Fruit fly (Drosophila melanogaster): ENCODE data around the gene LManI.

LManI gene

DNA sequence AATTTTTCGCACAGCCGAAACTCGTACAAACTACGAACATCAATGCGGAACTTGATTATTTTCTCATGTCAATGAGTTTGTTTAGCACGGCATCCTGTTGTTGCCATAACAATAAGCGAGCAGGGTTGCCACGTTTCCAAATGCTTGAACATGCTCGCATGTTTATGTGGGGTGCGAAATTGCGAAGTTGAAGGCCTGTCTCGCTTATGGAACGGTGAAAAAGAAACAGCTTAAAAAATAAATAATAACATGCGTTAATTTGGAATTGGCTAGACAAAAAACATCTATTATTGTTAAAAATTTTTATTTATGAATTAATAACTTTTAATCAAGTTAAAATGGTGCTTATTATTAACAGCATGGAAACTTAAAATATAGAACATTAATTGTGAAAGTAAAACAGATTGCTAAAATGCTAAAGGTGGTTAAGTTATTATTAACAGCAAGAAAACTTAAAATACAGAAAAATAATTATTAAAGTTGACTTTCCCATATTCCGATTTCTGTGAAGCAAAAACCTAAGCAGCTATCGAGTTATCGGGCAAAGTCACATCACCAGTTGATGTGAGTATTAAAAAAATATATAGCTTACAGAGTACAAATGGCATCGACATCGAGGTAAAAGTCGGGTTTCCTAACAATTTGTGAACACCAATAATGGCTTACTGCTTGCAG is 26.1 kb downstream of the LManI start, which contains the start of the genes Bug22 and TfIIB (continued):
- peak; percentile 71 for TF ChIP-seq CG14014 (GFP tag; IDR thresholded peaks at IDR 0.05)
- TF ChIP-seq CG31224 (GFP tag; IDR thresholded peaks at IDR 0.05) = peak; percentile 38; the same call in 1 of the 2 replicates
- TF ChIP-seq CG9215 (GFP tag; IDR thresholded peaks at IDR 0.05) = no peak
- TF ChIP-seq ttk (GFP tag; IDR thresholded peaks at IDR 0.05) = peak; percentile 61
- 0 out of 2 replicates have a peak, but pooled peaks have one; percentile 12 for TF ChIP-seq CG16779 (GFP tag; IDR thresholded peaks at IDR 0.05)
- peak; percentile 3 for TF ChIP-seq nau (GFP tag; optimal IDR thresholded peaks at IDR 0.05)
- TF ChIP-seq ro (GFP tag; IDR thresholded peaks at IDR 0.05) = no peak
- peak; percentile 70 for TF ChIP-seq CG14441 (GFP tag; IDR thresholded peaks at IDR 0.05)
- peak; percentile 20 for TF ChIP-seq Myb (GFP tag; optimal IDR thresholded peaks at IDR 0.05)
- peak; percentile 62 for TF ChIP-seq CG13296 (GFP tag; optimal IDR thresholded peaks at IDR 0.05)
- peak; percentile 61 for TF ChIP-seq fd3F (GFP tag; optimal IDR thresholded peaks at IDR 0.05)
- no peak for TF ChIP-seq croc (GFP tag; conservative IDR thresholded peaks at IDR 0.05)
- peak; percentile 74 for TF ChIP-seq Sry-δ (GFP tag; optimal IDR thresholded peaks at IDR 0.05)
- TF ChIP-seq ind (GFP tag; optimal IDR thresholded peaks at IDR 0.05) = peak; percentile 74
- peak; percentile 70 for TF ChIP-seq Ets97D (GFP tag; optimal IDR thresholded peaks at IDR 0.05)
- TF ChIP-seq Bgb (GFP tag; IDR thresholded peaks at IDR 0.05; ENCODE audit: partially characterized antibody) = peak; percentile 19; the same call in 1 of the 2 replicates
- TF ChIP-seq CG12659 (GFP tag; optimal IDR thresholded peaks at IDR 0.05) = peak; percentile 83
- TF ChIP-seq CG30403 (GFP tag; optimal IDR thresholded peaks at IDR 0.05) = peak; percentile 88
- TF ChIP-seq cwo (GFP tag; optimal IDR thresholded peaks at IDR 0.05) = no peak
- no peak for TF ChIP-seq gt (GFP tag; IDR thresholded peaks at IDR 0.05)
- TF ChIP-seq sd (tag; optimal IDR thresholded peaks at IDR 0.05) = no peak
- peak; percentile 70 for TF ChIP-seq Fer3 (tag; optimal IDR thresholded peaks at IDR 0.05)
- TF ChIP-seq lov (optimal IDR thresholded peaks at IDR 0.05) = no peak
- TF ChIP-seq lov (GFP tag; IDR thresholded peaks at IDR 0.05) = no peak
- no peak for TF ChIP-seq btn (GFP tag; optimal IDR thresholded peaks at IDR 0.05)
- TF ChIP-seq D (optimal IDR thresholded peaks at IDR 0.05) = no peak
- peak; percentile 23 for TF ChIP-seq D (GFP tag; optimal IDR thresholded peaks at IDR 0.05)
- no peak for TF ChIP-seq cad (GFP tag; optimal IDR thresholded peaks at IDR 0.05)
- TF ChIP-seq CkIIα-i1 (GFP tag; IDR thresholded peaks at IDR 0.05) = no peak
- TF ChIP-seq sr (GFP tag; IDR thresholded peaks at IDR 0.05) = no peak
- TF ChIP-seq ewg (GFP tag; optimal IDR thresholded peaks at IDR 0.05) = peak; percentile 49
- peak; percentile 47 for TF ChIP-seq Fer1 (GFP tag; optimal IDR thresholded peaks at IDR 0.05)
- TF ChIP-seq TFAM (GFP tag; optimal IDR thresholded peaks at IDR 0.05) = no peak
- TF ChIP-seq kni (GFP tag; optimal IDR thresholded peaks at IDR 0.05) = no peak
- no peak for TF ChIP-seq CG2199 (GFP tag; IDR thresholded peaks at IDR 0.05)
- TF ChIP-seq CG18619 (GFP tag; optimal IDR thresholded peaks at IDR 0.05) = peak; percentile 35
- TF ChIP-seq CG1792 (GFP tag; optimal IDR thresholded peaks at IDR 0.05) = peak; percentile 50
- TF ChIP-seq mld (GFP tag; IDR thresholded peaks at IDR 0.05; ENCODE audit: partially characterized antibody) = no peak
- TF ChIP-seq Kr (GFP tag; optimal IDR thresholded peaks at IDR 0.05) = no peak
- peak; percentile 75 for TF ChIP-seq CG2116 (GFP tag; optimal IDR thresholded peaks at IDR 0.05)
- TF ChIP-seq CG17385 (GFP tag; optimal IDR thresholded peaks at IDR 0.05) = peak; percentile 66
- peak; percentile 84 for TF ChIP-seq vvl (GFP tag; IDR thresholded peaks at IDR 0.05)
- peak; percentile 98 for TF ChIP-seq CG30020 (tag; optimal IDR thresholded peaks at IDR 0.05)
- TF ChIP-seq ato (GFP tag; IDR thresholded peaks at IDR 0.05; ENCODE audit: partially characterized antibody) = no peak
- no peak for TF ChIP-seq CG5180 (GFP tag; optimal IDR thresholded peaks at IDR 0.05)
- TF ChIP-seq CG11695 (GFP tag; IDR thresholded peaks at IDR 0.05) = no peak
- TF ChIP-seq eve (GFP tag; optimal IDR thresholded peaks at IDR 0.05) = no peak
- TF ChIP-seq CG7357 (GFP tag; IDR thresholded peaks at IDR 0.05) = no peak
- 0 out of 3 replicates have a peak, but pooled peaks have one; percentile 49 for TF ChIP-seq CG14860 (GFP tag; IDR thresholded peaks at IDR 0.05; ENCODE audit: partially characterized antibody)
- peak; percentile 29 for TF ChIP-seq fd96Cb (tag; optimal IDR thresholded peaks at IDR 0.05)

All from whole organism, embryonic.